Fruit fly (Drosophila melanogaster) S2 (cell line): Measurements from ENCODE around the gene Vajk1.

Source experiments
- CG8478 ChIP-seq: fragments of >200 bp; optimal IDR thresholded peaks from 2 replicates; lab custom pipeline; 2018
- CTCF ChIP-seq, 2 experiments: fragments of >200 bp; optimal IDR thresholded peaks; 2 replicates each; lab custom pipeline; 2018

DNA sequence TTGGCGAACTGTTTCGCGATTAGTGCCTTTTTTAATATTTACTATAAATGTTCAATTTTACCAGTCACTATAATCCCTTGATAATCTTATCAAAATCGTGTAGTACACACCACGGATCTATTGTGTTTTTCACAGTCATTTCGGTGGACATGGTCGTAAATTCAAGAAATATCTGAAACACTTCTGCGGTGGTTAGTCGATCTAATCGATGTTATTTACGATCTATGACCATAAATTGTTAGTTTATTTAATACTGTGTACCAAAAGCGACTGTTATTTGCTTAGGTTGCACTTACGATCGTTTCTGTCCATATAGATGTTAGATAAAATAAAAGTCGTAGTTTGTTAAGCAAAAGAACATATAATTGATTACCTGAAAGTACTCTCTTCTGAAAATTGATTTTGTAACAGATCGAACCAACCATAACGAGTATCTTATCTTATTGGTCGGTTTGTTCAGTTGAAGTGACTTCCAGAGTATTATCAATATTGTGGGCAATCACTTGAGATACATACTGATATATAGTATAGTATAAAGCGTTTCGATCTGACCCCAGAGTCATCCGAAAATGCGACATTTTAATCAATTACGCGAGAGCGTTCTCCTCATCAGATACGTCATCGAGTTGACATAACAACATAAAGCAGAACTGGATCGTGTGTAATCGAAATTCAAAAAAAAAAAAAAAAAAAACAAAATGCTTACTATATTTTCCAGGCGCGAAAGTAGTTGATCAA, 17.3 kb downstream of the Vajk1 start:
- no peak for TF ChIP-seq CG8478 (lab: Kevin White, UChicago)
- no peak for TF ChIP-seq CTCF (optimal IDR thresholded peaks at IDR 0.05; lab: Kevin White, UChicago)
